Worm (Caenorhabditis elegans) whole organism, L3 larva: ENCODE data around the gene T22C8.6.

Experiments
- ZK546.5 ChIP-seq: sonication (generic microtip); optimal IDR thresholded peaks from 2 replicates; lab custom pipeline; 2017; ENCODE audit warnings: missing biosample characterization, missing genetic modification characterization
- aly-2 ChIP-seq: fragments of 150-350 bp; optimal IDR thresholded peaks from 2 replicates; lab custom pipeline; 2014; ENCODE audit warnings: missing biosample characterization, missing genetic modification characterization
- ceh-16 ChIP-seq: sonication (generic microtip); optimal IDR thresholded peaks from 2 replicates; lab custom pipeline; 2017; ENCODE audit warnings: missing biosample characterization, missing genetic modification characterization
- ceh-28 ChIP-seq: fragments of 150-350 bp; optimal IDR thresholded peaks from 2 replicates; lab custom pipeline; 2014; ENCODE audit warnings: missing biosample characterization, missing genetic modification reagents, missing genetic modification characterization
- ceh-82 ChIP-seq: fragments of 150-350 bp; optimal IDR thresholded peaks from 2 replicates; lab custom pipeline; 2014; ENCODE audit warnings: missing biosample characterization, missing genetic modification characterization
- ceh-9 ChIP-seq: sonication (generic microtip); optimal IDR thresholded peaks from 2 replicates; lab custom pipeline; 2018; ENCODE audit warnings: missing biosample characterization, missing genetic modification characterization
- daf-12 ChIP-seq: fragments of 150-350 bp; optimal IDR thresholded peaks from 2 replicates; lab custom pipeline; 2014; ENCODE audit warnings: missing biosample characterization, missing genetic modification reagents, missing genetic modification characterization
- egl-27 ChIP-seq: sonication (generic microtip); optimal IDR thresholded peaks from 4 replicates; lab custom pipeline; 2017; ENCODE audit warnings: missing biosample characterization, missing genetic modification reagents, missing genetic modification characterization
- egl-5 ChIP-seq: fragments of 150-350 bp; optimal IDR thresholded peaks from 2 replicates; lab custom pipeline; 2017; ENCODE audit warnings: missing biosample characterization, missing genetic modification reagents, missing genetic modification characterization, inconsistent platforms
- elt-2 ChIP-seq: sonication (generic microtip); optimal IDR thresholded peaks from 2 replicates; lab custom pipeline; 2016; ENCODE audit warnings: missing genetic modification reagents, mild to moderate bottlenecking, missing genetic modification characterization, missing compliant biosample characterization
- eor-1 ChIP-seq, 2 experiments: fragments of 150-350 bp; optimal IDR thresholded peaks; 2 replicates each; lab custom pipeline; 2014 to 2018; ENCODE audit warnings: missing biosample characterization in 2 of 2, missing genetic modification characterization in 2 of 2
- fkh-2 ChIP-seq: fragments of 150-350 bp; optimal IDR thresholded peaks from 2 replicates; lab custom pipeline; 2014; ENCODE audit warnings: missing biosample characterization, missing genetic modification reagents, missing genetic modification characterization
- fos-1 ChIP-seq: fragments of 150-350 bp; optimal IDR thresholded peaks from 2 replicates; lab custom pipeline; 2014; ENCODE audit warnings: missing biosample characterization, missing genetic modification characterization
- hmg-11 ChIP-seq: sonication (generic microtip); optimal IDR thresholded peaks from 2 replicates; lab custom pipeline; 2016; ENCODE audit warnings: missing genetic modification characterization, missing compliant biosample characterization
- jun-1 ChIP-seq: fragments of 150-350 bp; optimal IDR thresholded peaks from 2 replicates; lab custom pipeline; 2014; ENCODE audit warnings: missing biosample characterization, missing genetic modification reagents, missing genetic modification characterization
- lin-15B ChIP-seq: fragments of 150-350 bp; optimal IDR thresholded peaks from 2 replicates; lab custom pipeline; 2014; ENCODE audit warnings: missing biosample characterization, missing genetic modification characterization
- lsy-12 ChIP-seq: sonication (generic microtip); optimal IDR thresholded peaks from 2 replicates; lab custom pipeline; 2016; ENCODE audit warnings: mild to moderate bottlenecking, missing genetic modification characterization, missing compliant biosample characterization
- mdl-1 ChIP-seq: fragments of 150-350 bp; optimal IDR thresholded peaks from 2 replicates; lab custom pipeline; 2014; ENCODE audit warnings: missing biosample characterization, missing genetic modification characterization
- nfya-1 ChIP-seq: sonication (generic microtip); optimal IDR thresholded peaks from 2 replicates; lab custom pipeline; 2017; ENCODE audit warnings: missing genetic modification characterization, mild to moderate bottlenecking, missing compliant biosample characterization, antibody characterized with exemption, moderate library complexity; ENCODE audit not compliant: insufficient read depth
- nhr-11 ChIP-seq: fragments of 150-350 bp; optimal IDR thresholded peaks from 2 replicates; lab custom pipeline; 2014; ENCODE audit warnings: missing biosample characterization, missing genetic modification characterization
- nhr-12 ChIP-seq: fragments of 150-350 bp; optimal IDR thresholded peaks from 2 replicates; lab custom pipeline; 2014; ENCODE audit warnings: missing biosample characterization, missing genetic modification characterization
- nhr-237 ChIP-seq: fragments of 150-350 bp; optimal IDR thresholded peaks from 2 replicates; lab custom pipeline; 2014; ENCODE audit warnings: missing biosample characterization, missing genetic modification characterization
- nhr-25 ChIP-seq: sonication (generic microtip); optimal IDR thresholded peaks from 2 replicates; lab custom pipeline; 2017; ENCODE audit warnings: missing biosample characterization, missing genetic modification characterization
- nhr-28 ChIP-seq: fragments of 150-350 bp; optimal IDR thresholded peaks from 2 replicates; lab custom pipeline; 2014; ENCODE audit warnings: missing biosample characterization, missing genetic modification characterization
- nhr-43 ChIP-seq: sonication (generic microtip); optimal IDR thresholded peaks from 2 replicates; lab custom pipeline; 2016; ENCODE audit warnings: mild to moderate bottlenecking, missing genetic modification characterization, missing compliant biosample characterization; ENCODE audit not compliant: poor library complexity, severe bottlenecking
- nhr-67 ChIP-seq: fragments of 150-350 bp; optimal IDR thresholded peaks from 2 replicates; lab custom pipeline; 2014; ENCODE audit warnings: missing biosample characterization, missing genetic modification characterization
- nhr-77 ChIP-seq: fragments of 150-350 bp; optimal IDR thresholded peaks from 2 replicates; lab custom pipeline; 2014; ENCODE audit warnings: missing biosample characterization, missing genetic modification characterization
- pqm-1 ChIP-seq: fragments of 150-350 bp; optimal IDR thresholded peaks from 2 replicates; lab custom pipeline; 2017; ENCODE audit warnings: missing biosample characterization, missing genetic modification characterization, inconsistent platforms
- sea-2 ChIP-seq: fragments of 150-350 bp; sonication (generic microtip); optimal IDR thresholded peaks from 4 replicates; lab custom pipeline; 2014; ENCODE audit warnings: missing biosample characterization, missing genetic modification reagents, missing genetic modification characterization
- skn-1 ChIP-seq: fragments of 150-350 bp; optimal IDR thresholded peaks from 2 replicates; lab custom pipeline; 2014; ENCODE audit warnings: missing biosample characterization, missing genetic modification characterization
- tbx-2 ChIP-seq: sonication (generic microtip); optimal IDR thresholded peaks from 2 replicates; lab custom pipeline; 2016; ENCODE audit warnings: mild to moderate bottlenecking, missing genetic modification characterization, missing compliant biosample characterization
- unc-39 ChIP-seq: sonication (generic microtip); optimal IDR thresholded peaks from 4 replicates; lab custom pipeline; 2017; ENCODE audit warnings: missing biosample characterization, missing genetic modification characterization
- unc-62 ChIP-seq: fragments of 150-350 bp; sonication (generic microtip); optimal IDR thresholded peaks from 4 replicates; lab custom pipeline; 2014; ENCODE audit warnings: missing biosample characterization, missing genetic modification reagents, missing genetic modification characterization
- ztf-11 ChIP-seq: fragments of 150-350 bp; optimal IDR thresholded peaks from 2 replicates; lab custom pipeline; 2014; ENCODE audit warnings: missing biosample characterization, missing genetic modification characterization
- ztf-4 ChIP-seq: fragments of 150-350 bp; optimal IDR thresholded peaks from 2 replicates; lab custom pipeline; 2014; ENCODE audit warnings: missing biosample characterization, missing genetic modification characterization

The T22C8.6 gene

DNA sequence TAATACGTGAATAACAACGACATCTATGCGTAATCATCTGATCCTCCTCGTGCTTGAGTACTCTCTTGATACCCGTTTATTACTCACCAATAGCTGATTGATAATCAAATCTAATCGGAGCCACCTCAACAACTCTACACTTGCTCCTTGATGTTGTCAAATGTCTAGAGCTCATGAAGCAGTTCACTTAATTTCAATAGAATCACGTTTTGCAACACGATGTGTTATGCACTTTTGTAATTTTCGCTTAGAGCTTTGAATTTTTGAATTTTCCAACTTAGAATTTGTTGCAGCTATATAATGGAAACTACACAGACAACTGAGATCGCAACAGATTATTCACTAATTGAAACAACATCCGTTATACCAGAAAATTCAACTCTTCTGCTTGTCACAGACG is 17.6 kb downstream of the T22C8.6 start, which contains the start of gene T22C8.1:
T22C8.1 (plus strand) TSS at position 301 of the 400 bp plus-strand sequence.
- TF ChIP-seq nhr-11 (tag; lab: Kevin White, UChicago) (no peak), fos-1 (tag; lab: Kevin White, UChicago) (no peak), ZK546.5 (no peak), nhr-237 (tag; lab: Kevin White, UChicago) (no peak), fkh-2 (tag; lab: Kevin White, UChicago) (no peak), nhr-43 (no peak), jun-1 (tag; lab: Kevin White, UChicago) (no peak), daf-12 (no peak), unc-62 (GFP tag; lab: Kevin White, UChicago) (no peak), tbx-2 (tag; lab: Kevin White, UChicago) (no peak), ceh-16 (tag; lab: Kevin White, UChicago) (no peak), lin-15B (tag; lab: Kevin White, UChicago) (no peak), unc-39 (tag; lab: Kevin White, UChicago) (no peak), skn-1 (no peak)

DNA sequence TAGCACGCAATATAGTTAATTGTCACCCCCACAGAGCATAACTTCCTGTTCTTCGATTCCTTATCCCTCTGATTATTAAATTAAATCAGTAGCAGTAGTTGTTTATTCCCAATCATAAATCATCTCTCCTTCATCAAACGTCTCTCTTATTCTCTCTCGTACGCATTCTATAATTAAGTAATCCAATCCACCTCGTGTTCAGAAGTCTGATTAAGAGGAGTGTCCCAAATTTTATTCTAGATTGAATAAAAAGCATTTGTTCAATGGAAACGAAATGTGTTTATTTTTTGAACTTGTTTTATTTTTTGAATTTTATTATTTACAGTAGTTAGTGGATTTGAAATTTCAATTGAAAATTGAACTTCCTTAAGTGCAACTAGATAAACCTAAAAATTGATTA is 18.8 kb downstream of the T22C8.6 start:
- TF ChIP-seq skn-1 (no peak), unc-39 (tag; lab: Kevin White, UChicago) (no peak), hmg-11 (no peak)

DNA sequence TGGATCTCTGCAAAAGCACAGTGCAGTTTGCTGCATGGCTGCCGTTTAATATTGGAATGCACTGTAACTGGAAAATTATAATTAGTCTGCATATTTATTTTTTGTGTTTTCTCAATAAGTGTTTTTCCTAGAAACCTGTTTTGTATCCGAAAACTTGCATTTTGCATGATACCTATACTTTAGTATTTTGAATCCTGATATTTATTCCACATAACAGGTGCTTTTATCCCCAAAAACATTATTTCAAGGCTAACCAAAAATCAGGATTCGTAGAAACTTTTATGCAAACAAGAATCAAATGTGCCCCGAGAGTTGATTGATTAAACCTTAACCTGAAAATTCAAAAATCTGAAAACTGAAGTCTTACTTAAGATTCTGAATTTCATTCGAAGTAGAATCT is 19.5 kb downstream of the T22C8.6 start:
- TF ChIP-seq nhr-237 (tag; lab: Kevin White, UChicago) (no peak), nhr-12 (no peak), pqm-1 (tag; lab: Kevin White, UChicago) (no peak), ceh-28 (tag; lab: Kevin White, UChicago) (no peak), unc-39 (tag; lab: Kevin White, UChicago) (no peak), fos-1 (tag; lab: Kevin White, UChicago) (no peak), sea-2 (GFP tag; lab: Kevin White, UChicago) (no peak), tbx-2 (tag; lab: Kevin White, UChicago) (no peak), lsy-12 (no peak), ztf-11 (tag; lab: Kevin White, UChicago) (no peak), ceh-16 (tag; lab: Kevin White, UChicago) (no peak), skn-1 (no peak)

- no peak for TF ChIP-seq sea-2 (GFP tag; lab: Kevin White, UChicago)
- no peak for TF ChIP-seq nfya-1
- TF ChIP-seq nhr-77 (tag; lab: Kevin White, UChicago): no peak
- TF ChIP-seq mdl-1: no peak
- TF ChIP-seq ceh-16 (tag; lab: Kevin White, UChicago): no peak
- no peak for TF ChIP-seq aly-2 (tag; lab: Kevin White, UChicago)
- no peak for TF ChIP-seq ztf-4
- TF ChIP-seq ztf-11 (tag; lab: Kevin White, UChicago): no peak
Measured at ce11 chrII:8610085-8610484, 20.0 kb downstream of the T22C8.6 start, which contains the start of gene F28C6.9. TSS of gene F28C6.9 (minus strand) at chrII:8610185.

- TF ChIP-seq sea-2 (GFP tag; lab: Kevin White, UChicago) (no peak), nhr-28 (tag; lab: Kevin White, UChicago) (no peak), nhr-25 (tag; lab: Kevin White, UChicago) (no peak), nhr-237 (tag; lab: Kevin White, UChicago) (no peak), tbx-2 (tag; lab: Kevin White, UChicago) (no peak), ceh-28 (tag; lab: Kevin White, UChicago) (no peak), eor-1 (tag; optimal IDR thresholded peaks at IDR 0.05; lab: Kevin White, UChicago) (no peak), fkh-2 (tag; lab: Kevin White, UChicago) (no peak), ceh-16 (tag; lab: Kevin White, UChicago) (no peak), egl-27 (no peak), daf-12 (no peak)
- TF ChIP-seq, all 47 proteins: peak for 0
Measured at ce11 chrII:8607662-8608061, 22.4 kb downstream of the T22C8.6 start, which contains the start of gene F28C6.10. TSS of gene F28C6.10 (plus strand) at chrII:8607962.

- no peak for TF ChIP-seq ceh-16 (tag; lab: Kevin White, UChicago)
- no peak for TF ChIP-seq nhr-67 (tag; lab: Kevin White, UChicago)
- TF ChIP-seq fos-1 (tag; lab: Kevin White, UChicago): no peak
- no peak for TF ChIP-seq nhr-43
- no peak for TF ChIP-seq ceh-82
- TF ChIP-seq ceh-9: no peak
- no peak for TF ChIP-seq elt-2 (tag; lab: Kevin White, UChicago)
- no peak for TF ChIP-seq egl-27
- TF ChIP-seq nhr-25 (tag; lab: Kevin White, UChicago): no peak
- no peak for TF ChIP-seq skn-1
- TF ChIP-seq nhr-28 (tag; lab: Kevin White, UChicago): no peak
- no peak for TF ChIP-seq eor-1 (tag; optimal IDR thresholded peaks at IDR 0.05; lab: Kevin White, UChicago)
- TF ChIP-seq ztf-11 (tag; lab: Kevin White, UChicago): no peak
- no peak for TF ChIP-seq nhr-237 (tag; lab: Kevin White, UChicago)
- no peak for TF ChIP-seq egl-5
- TF ChIP-seq aly-2 (tag; lab: Kevin White, UChicago): no peak
Measured at ce11 chrII:8606549-8606948, 23.5 kb downstream of the T22C8.6 start, which contains the start of gene F28C6.8. TSS of gene F28C6.8 (plus strand) at chrII:8606849.
